Worm (Caenorhabditis elegans) whole organism, early embryonic: ENCODE data around the gene F11D5.5.

Source experiments
- B0310.2 ChIP-seq: sonication (generic microtip); optimal IDR thresholded peaks from 2 replicates; lab custom pipeline; 2016; ENCODE audit warnings: mild to moderate bottlenecking, missing genetic modification characterization, missing compliant biosample characterization
- F13C5.2 ChIP-seq: sonication (generic microtip); optimal IDR thresholded peaks from 2 replicates; lab custom pipeline; 2017; ENCODE audit warnings: mild to moderate bottlenecking, missing genetic modification characterization, inconsistent platforms, missing compliant biosample characterization
- ama-1 ChIP-seq: fragments of 150-350 bp; optimal IDR thresholded peaks from 2 replicates; lab custom pipeline; 2014
- ceh-13 ChIP-seq: fragments of 200-800 bp; sonication (Bioruptor generic); optimal IDR thresholded peaks from 2 replicates; lab custom pipeline; 2018; ENCODE audit warnings: mild to moderate bottlenecking, missing genetic modification characterization, missing compliant biosample characterization
- ets-7 ChIP-seq: sonication (generic microtip); optimal IDR thresholded peaks from 2 replicates; lab custom pipeline; 2016; ENCODE audit warnings: missing genotype, missing genetic modification characterization, missing compliant biosample characterization
- hmbx-1 ChIP-seq: sonication (generic microtip); optimal IDR thresholded peaks from 2 replicates; lab custom pipeline; 2016; ENCODE audit warnings: mild to moderate bottlenecking, missing genetic modification characterization, missing compliant biosample characterization
- scrt-1 ChIP-seq: fragments of 200-800 bp; sonication (Bioruptor generic); IDR thresholded peaks from 2 replicates; pipeline ENCODE4 v1.3.6; 2022; ENCODE audit warnings: missing genetic modification characterization, missing compliant biosample characterization
- tbx-37 ChIP-seq: fragments of 200-800 bp; sonication (Bioruptor generic); conservative IDR thresholded peaks from 2 replicates; pipeline ENCODE4 v1.3.6; 2022; ENCODE audit warnings: missing genetic modification reagents, missing genetic modification characterization, missing compliant biosample characterization
- tra-4 ChIP-seq: sonication (generic microtip); optimal IDR thresholded peaks from 2 replicates; lab custom pipeline; 2017; ENCODE audit warnings: missing genetic modification characterization, missing compliant biosample characterization

- TF ChIP-seq tbx-37 (GFP tag; lab: Robert Waterston, UW), result no peak
- TF ChIP-seq ets-7, result no peak
- TF ChIP-seq ama-1 (lab: Kevin White, UChicago), result no peak
- TF ChIP-seq F13C5.2 (tag; lab: Kevin White, UChicago), result no peak
- TF ChIP-seq scrt-1 (GFP tag; lab: Robert Waterston, UW), result no peak
- TF ChIP-seq hmbx-1 (tag; lab: Kevin White, UChicago), result no peak
- TF ChIP-seq tra-4, result no peak
- TF ChIP-seq B0310.2, result no peak
- no peak for TF ChIP-seq ceh-13
These were observed 3.3 kb upstream of the F11D5.5 start, which contains the start of gene K09C4.1 for ce11 chrX:3298582-3298981.
